Worm (Caenorhabditis elegans) whole organism, late embryonic: ENCODE results near the gene C02H6.3.

Source experiments
- F13H6.1 ChIP-seq: sonication (generic microtip); optimal IDR thresholded peaks from 2 replicates; lab custom pipeline; 2016; ENCODE audit warnings: missing genetic modification characterization, missing compliant biosample characterization
- ama-1 ChIP-seq: fragments of 150-350 bp; optimal IDR thresholded peaks from 2 replicates; lab custom pipeline; 2014
- ceh-14 ChIP-seq: sonication (generic microtip); optimal IDR thresholded peaks from 2 replicates; lab custom pipeline; 2016; ENCODE audit warnings: missing genotype, missing genetic modification characterization, missing compliant biosample characterization
- ceh-19 ChIP-seq: fragments of 200-800 bp; sonication (Bioruptor generic); optimal IDR thresholded peaks from 2 replicates; lab custom pipeline; 2018; ENCODE audit warnings: mild to moderate bottlenecking, missing genetic modification characterization, missing compliant biosample characterization
- ceh-24 ChIP-seq: sonication (generic microtip); optimal IDR thresholded peaks from 2 replicates; lab custom pipeline; 2016; ENCODE audit warnings: mild to moderate bottlenecking, missing genetic modification characterization, missing compliant biosample characterization
- dve-1 ChIP-seq: sonication (generic microtip); optimal IDR thresholded peaks from 2 replicates; lab custom pipeline; 2017; ENCODE audit warnings: antibody characterized with exemption, mild to moderate bottlenecking, missing genetic modification characterization, missing compliant biosample characterization
- elt-2 ChIP-seq: sonication (generic microtip); optimal IDR thresholded peaks from 2 replicates; lab custom pipeline; 2016; ENCODE audit warnings: missing genetic modification reagents, missing genetic modification characterization, missing compliant biosample characterization
- fkh-10 ChIP-seq: fragments of 150-350 bp; optimal IDR thresholded peaks from 2 replicates; lab custom pipeline; 2014; ENCODE audit warnings: missing biosample characterization, missing genetic modification reagents, missing genetic modification characterization
- fkh-6 ChIP-seq: sonication (generic microtip); optimal IDR thresholded peaks from 2 replicates; lab custom pipeline; 2016; ENCODE audit warnings: missing genetic modification characterization, missing compliant biosample characterization
- hlh-8 ChIP-seq: sonication (generic microtip); optimal IDR thresholded peaks from 2 replicates; lab custom pipeline; 2016; ENCODE audit warnings: missing genotype, missing genetic modification characterization, missing compliant biosample characterization
- nhr-11 ChIP-seq: fragments of 150-350 bp; optimal IDR thresholded peaks from 2 replicates; lab custom pipeline; 2014; ENCODE audit warnings: missing biosample characterization, missing genetic modification characterization
- pha-4 ChIP-seq: fragments of 150-350 bp; optimal IDR thresholded peaks from 2 replicates; lab custom pipeline; 2018; ENCODE audit warnings: missing biosample characterization, missing genetic modification reagents, missing genetic modification characterization
- unc-55 ChIP-seq: sonication (generic microtip); optimal IDR thresholded peaks from 2 replicates; lab custom pipeline; 2017; ENCODE audit warnings: missing biosample characterization, missing genetic modification reagents, missing genetic modification characterization
- zip-5 ChIP-seq: sonication (generic microtip); optimal IDR thresholded peaks from 2 replicates; lab custom pipeline; 2016; ENCODE audit warnings: missing genetic modification characterization, missing compliant biosample characterization

DNA sequence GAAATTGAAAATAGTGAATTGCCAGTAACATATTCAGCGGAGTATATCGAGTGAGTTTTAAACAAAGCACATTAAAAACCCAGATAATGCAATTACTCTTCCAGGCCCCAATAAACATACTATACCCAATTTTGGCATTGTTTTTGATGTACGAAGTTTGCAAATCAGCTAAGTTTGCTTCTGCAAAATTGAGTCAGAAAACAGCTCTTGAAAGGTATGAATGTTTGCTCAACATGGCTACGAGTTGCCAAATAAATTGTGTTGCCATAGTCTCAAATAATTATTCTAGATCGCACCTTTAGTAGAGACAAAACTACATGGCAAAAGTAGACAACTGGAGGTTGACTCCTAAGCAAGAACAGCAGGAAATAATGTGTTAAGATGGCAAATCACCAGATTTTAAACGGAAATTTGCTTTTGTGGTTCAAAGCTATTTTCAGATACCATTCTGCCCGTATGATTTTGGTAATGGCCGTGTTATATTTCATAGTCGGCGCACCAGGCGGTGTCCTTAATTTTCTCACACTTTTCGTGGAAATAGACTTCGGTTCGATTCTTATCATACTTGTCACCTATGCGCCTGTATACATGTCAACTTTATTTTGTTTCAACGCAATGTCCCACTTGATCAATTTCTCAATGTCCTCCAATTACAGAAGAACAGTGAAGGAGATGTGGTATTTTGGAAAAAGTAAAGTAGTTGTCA lies 44.9 kb upstream of the C02H6.3 start:
- TF ChIP-seq fkh-6 (tag; lab: Kevin White, UChicago), result no peak
- no peak for TF ChIP-seq ama-1 (lab: Kevin White, UChicago)
- no peak for TF ChIP-seq nhr-11 (tag; lab: Kevin White, UChicago)
- TF ChIP-seq ceh-19, result no peak
- no peak for TF ChIP-seq unc-55 (GFP tag; lab: Kevin White, UChicago)
- no peak for TF ChIP-seq F13H6.1 (tag; lab: Kevin White, UChicago)
- no peak for TF ChIP-seq pha-4
- TF ChIP-seq fkh-10 (GFP tag; lab: Kevin White, UChicago), result no peak
- no peak for TF ChIP-seq ceh-24 (tag; lab: Kevin White, UChicago)
- TF ChIP-seq zip-5 (tag; lab: Kevin White, UChicago), result no peak
- no peak for TF ChIP-seq hlh-8 (tag; lab: Kevin White, UChicago)
- TF ChIP-seq ceh-14, result no peak
- TF ChIP-seq dve-1 (tag; lab: Kevin White, UChicago), result no peak
- no peak for TF ChIP-seq elt-2
